Worm (Caenorhabditis elegans) whole organism, early embryonic: ENCODE measurements around the gene ddp-1.

ENCODE experiments used
- B0310.2 ChIP-seq: sonication (generic microtip); optimal IDR thresholded peaks from 2 replicates; lab custom pipeline; 2016; ENCODE audit warnings: mild to moderate bottlenecking, missing genetic modification characterization, missing compliant biosample characterization
- F13C5.2 ChIP-seq: sonication (generic microtip); optimal IDR thresholded peaks from 2 replicates; lab custom pipeline; 2017; ENCODE audit warnings: mild to moderate bottlenecking, missing genetic modification characterization, inconsistent platforms, missing compliant biosample characterization
- aly-1 ChIP-seq: sonication (generic microtip); optimal IDR thresholded peaks from 2 replicates; lab custom pipeline; 2016; ENCODE audit warnings: missing genetic modification characterization, missing compliant biosample characterization
- ama-1 ChIP-seq: fragments of 150-350 bp; optimal IDR thresholded peaks from 2 replicates; lab custom pipeline; 2014
- ceh-13 ChIP-seq: fragments of 200-800 bp; sonication (Bioruptor generic); optimal IDR thresholded peaks from 2 replicates; lab custom pipeline; 2018; ENCODE audit warnings: mild to moderate bottlenecking, missing genetic modification characterization, missing compliant biosample characterization
- ceh-36 ChIP-seq: sonication (generic microtip); optimal IDR thresholded peaks from 2 replicates; lab custom pipeline; 2016; ENCODE audit warnings: missing genetic modification characterization, inconsistent platforms, missing compliant biosample characterization
- ets-7 ChIP-seq: sonication (generic microtip); optimal IDR thresholded peaks from 2 replicates; lab custom pipeline; 2016; ENCODE audit warnings: missing genotype, missing genetic modification characterization, missing compliant biosample characterization
- flt-1 ChIP-seq: fragments of 200-800 bp; sonication (Bioruptor generic); IDR thresholded peaks from 2 replicates; pipeline ENCODE4 v1.3.6; 2022; ENCODE audit warnings: missing genetic modification characterization, missing compliant biosample characterization
- hmbx-1 ChIP-seq: sonication (generic microtip); optimal IDR thresholded peaks from 2 replicates; lab custom pipeline; 2016; ENCODE audit warnings: mild to moderate bottlenecking, missing genetic modification characterization, missing compliant biosample characterization
- hmg-4 ChIP-seq: fragments of 200-800 bp; sonication (Bioruptor generic); optimal IDR thresholded peaks from 2 replicates; lab custom pipeline; 2018; ENCODE audit warnings: mild to moderate bottlenecking, missing genetic modification characterization, missing compliant biosample characterization
- hnd-1 ChIP-seq: sonication (generic microtip); optimal IDR thresholded peaks from 2 replicates; lab custom pipeline; 2016; ENCODE audit warnings: missing genetic modification characterization, missing compliant biosample characterization
- pes-1 ChIP-seq: fragments of 200-800 bp; sonication (Bioruptor generic); IDR thresholded peaks from 2 replicates; pipeline ENCODE4 v1.3.6; 2022; ENCODE audit warnings: missing genetic modification reagents, missing genetic modification characterization, missing compliant biosample characterization
- scrt-1 ChIP-seq: fragments of 200-800 bp; sonication (Bioruptor generic); IDR thresholded peaks from 2 replicates; pipeline ENCODE4 v1.3.6; 2022; ENCODE audit warnings: missing genetic modification characterization, missing compliant biosample characterization
- sea-1 ChIP-seq: fragments of 200-800 bp; sonication (Bioruptor generic); conservative IDR thresholded peaks from 2 replicates; pipeline ENCODE4 v1.3.6; 2022; ENCODE audit warnings: missing genetic modification characterization, missing compliant biosample characterization
- tbx-11 ChIP-seq: fragments of 200-800 bp; sonication (Bioruptor generic); IDR thresholded peaks from 2 replicates; pipeline ENCODE4 v1.3.6; 2022; ENCODE audit warnings: missing genetic modification characterization, missing compliant biosample characterization
- tbx-37 ChIP-seq: fragments of 200-800 bp; sonication (Bioruptor generic); conservative IDR thresholded peaks from 2 replicates; pipeline ENCODE4 v1.3.6; 2022; ENCODE audit warnings: missing genetic modification reagents, missing genetic modification characterization, missing compliant biosample characterization
- tra-4 ChIP-seq: sonication (generic microtip); optimal IDR thresholded peaks from 2 replicates; lab custom pipeline; 2017; ENCODE audit warnings: missing genetic modification characterization, missing compliant biosample characterization

ddp-1 gene

DNA sequence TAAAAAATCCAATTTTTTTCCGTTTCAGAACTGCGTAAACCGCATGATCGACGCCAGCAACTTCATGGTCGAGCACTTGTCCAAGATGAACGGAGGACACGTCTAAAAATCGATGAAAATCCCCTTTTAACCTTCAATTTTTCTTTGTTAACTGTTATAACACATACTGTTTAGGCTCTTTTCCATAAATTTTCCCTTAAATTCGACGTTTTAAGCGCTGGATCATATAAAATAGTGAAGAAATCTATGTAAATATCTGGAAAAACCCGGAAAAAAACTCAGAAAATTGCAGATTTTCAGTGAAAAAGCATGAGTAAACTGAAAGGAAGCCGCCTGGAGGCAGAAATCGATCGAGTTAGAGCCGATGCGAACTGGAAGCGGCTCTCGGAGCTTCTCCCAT, 441 bp downstream of the ddp-1 start, which contains the start of gene ttc-7:
Gene ttc-7 (plus strand): TSS at position 301 of the 400 bp plus-strand sequence.
- no peak for TF ChIP-seq ceh-13 (GFP tag; lab: Kevin White, UChicago)
- TF ChIP-seq scrt-1, result no peak
- no peak for TF ChIP-seq hmbx-1
- TF ChIP-seq F13C5.2 (tag; lab: Kevin White, UChicago), result no peak
- TF ChIP-seq hmg-4 (GFP tag; lab: Kevin White, UChicago), result no peak
- no peak for TF ChIP-seq tbx-37 (GFP tag; lab: Robert Waterston, UW)
- no peak for TF ChIP-seq hnd-1 (tag; lab: Kevin White, UChicago)
- TF ChIP-seq pes-1 (GFP tag; lab: Robert Waterston, UW), result no peak
- no peak for TF ChIP-seq tra-4 (tag; lab: Kevin White, UChicago)
- no peak for TF ChIP-seq B0310.2 (tag; lab: Kevin White, UChicago)

DNA sequence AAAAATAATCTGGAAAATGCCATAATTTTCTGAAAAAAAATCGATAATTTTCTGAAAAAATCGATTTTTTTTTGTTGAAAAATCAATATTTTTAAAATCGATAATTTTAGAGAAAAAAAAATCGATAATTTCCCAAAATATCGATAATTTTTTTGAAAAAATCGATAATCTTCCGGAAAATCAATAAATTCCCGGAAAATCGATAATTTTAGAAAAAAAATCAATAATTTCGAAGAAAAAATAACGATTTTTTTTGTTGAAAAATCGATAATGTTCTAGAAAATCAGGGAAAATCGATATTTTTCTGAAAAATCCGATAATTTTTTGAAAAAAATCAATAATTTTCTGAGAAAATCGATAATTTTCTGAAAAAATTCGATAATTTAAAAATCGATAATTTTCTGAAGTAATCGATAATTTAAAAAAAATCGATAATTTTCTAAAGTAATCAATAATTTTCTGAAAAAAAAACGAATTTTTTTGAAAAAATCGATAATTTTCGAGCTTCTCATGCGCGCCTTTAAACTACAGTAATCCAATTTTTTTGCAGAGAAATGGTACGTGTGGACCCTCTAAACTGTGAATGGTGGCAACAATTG, 16.7 kb downstream of the ddp-1 start:
- TF ChIP-seq B0310.2 (tag; lab: Kevin White, UChicago) (no peak), aly-1 (no peak), sea-1 (GFP tag; lab: Robert Waterston, UW) (no peak)

DNA sequence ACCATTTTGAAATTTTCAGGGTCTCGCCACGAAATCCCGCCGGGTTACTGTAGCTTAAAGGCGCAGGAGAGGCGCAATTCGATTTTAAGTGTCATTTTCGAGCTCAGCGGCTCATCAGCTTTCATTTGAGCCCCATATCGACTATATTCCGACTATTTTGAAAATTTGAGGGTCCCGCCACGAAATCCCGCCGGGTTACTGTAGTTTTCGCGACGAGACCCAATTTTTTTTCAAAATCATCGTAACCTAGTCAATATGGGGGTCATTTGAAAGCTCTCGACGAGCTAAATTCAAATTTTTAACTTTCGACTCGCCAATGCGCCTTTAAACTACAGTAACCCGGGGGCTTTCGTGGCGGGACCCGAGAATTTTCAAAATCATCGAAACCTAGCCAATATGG, 17.5 kb downstream of the ddp-1 start:
- TF ChIP-seq ceh-36 (tag; lab: Kevin White, UChicago) (no peak), aly-1 (no peak), hmg-4 (GFP tag; lab: Kevin White, UChicago) (no peak), tbx-37 (GFP tag; lab: Robert Waterston, UW) (no peak)

DNA sequence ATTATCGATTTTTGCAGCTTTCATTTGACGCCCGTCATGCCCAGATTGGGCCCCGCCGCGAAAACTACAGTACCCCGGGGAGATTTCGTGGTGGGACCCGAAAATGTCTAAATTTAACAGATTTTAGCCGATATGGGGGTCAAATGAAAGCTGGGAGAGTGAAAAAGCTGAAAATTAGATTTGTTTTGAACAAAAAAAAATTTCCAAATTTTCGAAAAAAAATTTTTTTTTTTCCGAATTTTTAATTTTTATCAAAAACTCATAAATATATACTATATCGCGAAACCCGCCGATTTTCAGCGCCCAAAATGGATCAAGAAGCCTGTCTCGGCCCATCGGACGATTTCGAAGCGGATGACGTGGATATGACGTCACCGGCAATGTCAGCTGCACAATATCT, 18.4 kb downstream of the ddp-1 start, which contains the start of gene smi-1:
Gene smi-1 (plus strand): TSS at position 301 of the 400 bp plus-strand sequence.
- TF ChIP-seq B0310.2 (tag; lab: Kevin White, UChicago) (no peak), aly-1 (no peak), hmbx-1 (no peak), F13C5.2 (tag; lab: Kevin White, UChicago) (no peak), flt-1 (GFP tag; lab: Robert Waterston, UW) (no peak), tbx-37 (GFP tag; lab: Robert Waterston, UW) (no peak), tra-4 (tag; lab: Kevin White, UChicago) (no peak), pes-1 (GFP tag; lab: Robert Waterston, UW) (no peak), hmg-4 (GFP tag; lab: Kevin White, UChicago) (no peak), ceh-36 (tag; lab: Kevin White, UChicago) (no peak), ceh-13 (GFP tag; lab: Kevin White, UChicago) (no peak)

DNA sequence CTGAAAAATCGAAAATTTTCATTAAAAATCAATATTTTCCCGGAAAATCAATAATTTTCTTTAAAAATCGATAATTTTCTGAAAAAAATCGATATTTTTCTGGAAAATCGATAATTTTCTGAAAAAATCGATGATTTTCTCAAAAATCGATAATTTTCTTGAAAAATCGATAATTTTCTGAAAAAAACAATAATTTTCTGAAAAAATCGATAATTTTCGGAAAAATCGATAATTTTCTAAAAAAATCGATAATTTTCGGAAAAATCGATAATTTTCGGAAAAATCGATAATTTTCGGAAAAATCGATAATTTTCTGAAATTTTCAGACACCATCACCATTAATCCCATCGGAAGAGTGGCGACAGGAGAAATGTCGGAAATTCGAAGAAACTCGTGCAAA, 19.2 kb downstream of the ddp-1 start:
- TF ChIP-seq aly-1 (no peak), flt-1 (GFP tag; lab: Robert Waterston, UW) (no peak), ama-1 (lab: Kevin White, UChicago) (no peak), tbx-37 (GFP tag; lab: Robert Waterston, UW) (no peak), hmg-4 (GFP tag; lab: Kevin White, UChicago) (no peak), ets-7 (tag; lab: Kevin White, UChicago) (no peak)

DNA sequence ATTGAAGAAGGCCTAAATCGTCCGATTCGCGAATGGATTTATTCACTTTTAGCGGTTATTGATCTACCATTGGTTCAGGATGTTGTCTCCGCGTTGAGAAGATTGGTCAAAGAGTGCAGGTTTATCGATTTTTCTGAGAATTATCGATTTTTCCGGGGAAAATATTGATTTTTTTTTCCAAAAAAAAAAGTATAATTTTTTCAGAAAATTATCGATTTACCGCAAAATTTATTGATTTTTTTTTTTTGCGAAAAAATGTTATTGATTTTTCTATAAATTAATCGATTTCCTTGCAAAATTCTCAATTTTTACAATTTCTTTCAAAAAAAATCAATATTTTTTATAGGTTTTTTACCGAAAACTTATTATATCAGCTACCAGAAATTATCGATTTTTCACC, 20.5 kb downstream of the ddp-1 start:
- no peak for TF ChIP-seq hmbx-1
- TF ChIP-seq tra-4 (tag; lab: Kevin White, UChicago), result no peak
- no peak for TF ChIP-seq hnd-1 (tag; lab: Kevin White, UChicago)
- no peak for TF ChIP-seq hmg-4 (GFP tag; lab: Kevin White, UChicago)
- no peak for TF ChIP-seq ama-1 (lab: Kevin White, UChicago)
- no peak for TF ChIP-seq pes-1 (GFP tag; lab: Robert Waterston, UW)
- no peak for TF ChIP-seq ceh-36 (tag; lab: Kevin White, UChicago)
- no peak for TF ChIP-seq B0310.2 (tag; lab: Kevin White, UChicago)
- no peak for TF ChIP-seq aly-1

DNA sequence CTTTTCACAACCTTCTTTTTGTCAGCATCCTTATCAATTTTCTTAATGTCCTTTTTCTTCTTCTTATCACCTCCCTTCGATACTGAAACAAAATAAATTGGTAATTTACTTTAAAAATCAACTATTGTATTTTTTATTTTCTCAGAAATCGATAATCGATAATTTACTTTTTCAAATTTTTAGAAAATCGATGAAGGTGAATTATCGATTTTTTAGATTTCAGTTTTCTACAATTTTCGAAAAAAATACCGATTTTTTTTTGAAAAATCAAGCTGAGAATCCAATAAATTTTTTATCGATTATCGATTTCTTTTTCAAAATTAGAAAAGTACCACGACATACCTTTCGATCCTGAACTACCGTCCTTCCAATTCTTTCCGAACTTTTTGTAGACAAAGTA, 23.0 kb downstream of the ddp-1 start:
- no peak for TF ChIP-seq ama-1 (lab: Kevin White, UChicago)
- TF ChIP-seq scrt-1, result no peak
- no peak for TF ChIP-seq flt-1 (GFP tag; lab: Robert Waterston, UW)
- TF ChIP-seq tbx-37 (GFP tag; lab: Robert Waterston, UW), result no peak
- TF ChIP-seq hmg-4 (GFP tag; lab: Kevin White, UChicago), result no peak
- TF ChIP-seq tbx-11 (GFP tag; lab: Robert Waterston, UW), result no peak
- TF ChIP-seq B0310.2 (tag; lab: Kevin White, UChicago), result no peak
- no peak for TF ChIP-seq hmbx-1
- TF ChIP-seq ceh-13 (GFP tag; lab: Kevin White, UChicago), result no peak
- no peak for TF ChIP-seq sea-1 (GFP tag; lab: Robert Waterston, UW)
- no peak for TF ChIP-seq F13C5.2 (tag; lab: Kevin White, UChicago)

DNA sequence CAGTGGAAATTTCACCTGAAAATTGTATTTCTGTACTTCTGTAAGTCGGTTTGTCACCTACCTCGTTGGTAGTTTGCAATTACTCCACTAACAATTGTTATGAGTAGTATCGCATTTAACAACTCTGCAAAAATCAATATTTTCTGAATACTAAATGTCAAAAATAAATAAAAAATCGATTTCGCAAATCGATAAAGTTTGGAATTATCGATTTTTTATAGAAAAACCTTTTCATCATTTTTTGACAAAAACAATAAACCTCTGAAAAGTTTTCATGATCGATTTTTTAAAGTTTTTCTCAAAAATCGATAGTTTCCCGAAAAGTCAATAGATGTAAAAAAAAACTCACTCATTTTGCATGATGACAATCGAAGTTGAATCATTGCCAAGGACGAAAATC, 27.2 kb downstream of the ddp-1 start:
- no peak for TF ChIP-seq sea-1 (GFP tag; lab: Robert Waterston, UW)
- no peak for TF ChIP-seq ama-1 (lab: Kevin White, UChicago)
- TF ChIP-seq tbx-37 (GFP tag; lab: Robert Waterston, UW), result no peak

DNA sequence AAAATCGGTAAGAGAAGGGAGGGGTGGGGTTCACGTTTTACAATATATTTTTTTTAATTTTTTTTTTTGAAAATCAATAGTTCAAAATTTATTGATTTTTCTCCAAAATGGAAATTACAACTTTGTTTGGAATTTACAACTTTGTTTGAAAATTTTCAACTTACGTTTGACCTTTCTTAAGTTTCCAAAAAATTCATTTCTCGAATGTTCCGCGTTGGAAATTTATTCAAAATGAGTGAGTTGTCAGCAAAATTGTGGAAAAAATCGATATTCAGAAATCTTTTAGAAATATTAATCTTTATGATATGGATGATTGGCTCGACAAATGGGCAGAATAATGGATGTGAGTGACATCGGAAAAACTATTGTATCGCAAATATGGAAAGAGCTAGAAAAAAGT, 27.7 kb downstream of the ddp-1 start, which contains the start of gene B0524.3:
Gene B0524.3 (plus strand): TSS at position 301 of the 400 bp plus-strand sequence.
- TF ChIP-seq hmg-4 (GFP tag; lab: Kevin White, UChicago) (no peak), hmbx-1 (no peak), hnd-1 (tag; lab: Kevin White, UChicago) (no peak), flt-1 (GFP tag; lab: Robert Waterston, UW) (no peak), aly-1 (no peak), pes-1 (GFP tag; lab: Robert Waterston, UW) (no peak), ama-1 (lab: Kevin White, UChicago) (no peak), tbx-11 (GFP tag; lab: Robert Waterston, UW) (no peak), sea-1 (GFP tag; lab: Robert Waterston, UW) (no peak), tra-4 (tag; lab: Kevin White, UChicago) (no peak)
